Fruit fly (Drosophila melanogaster) whole organism, embryonic: ENCODE data around the gene unc-45.

Experiments used
- CG10654 ChIP-seq: fragments of 200-800 bp; sonication (Bioruptor generic); optimal IDR thresholded peaks from 2 replicates; lab custom pipeline; 2016; ENCODE audit warnings: missing biosample characterization, missing genetic modification characterization
- CG12299 ChIP-seq: fragments of 200-800 bp; sonication (Bioruptor generic); optimal IDR thresholded peaks from 2 replicates; lab custom pipeline; 2018; ENCODE audit warnings: missing biosample characterization, mild to moderate bottlenecking, missing genetic modification characterization
- CG12769 ChIP-seq: fragments of 200-800 bp; sonication (Bioruptor generic); optimal IDR thresholded peaks from 2 replicates; lab custom pipeline; 2019; ENCODE audit warnings: missing biosample characterization, mild to moderate bottlenecking, missing genetic modification characterization, moderate library complexity
- CG13775 ChIP-seq: fragments of 200-800 bp; sonication (Bioruptor generic); optimal IDR thresholded peaks from 3 replicates; lab custom pipeline; 2017; ENCODE audit warnings: missing biosample characterization, mild to moderate bottlenecking, missing genetic modification characterization
- CG1832 ChIP-seq: fragments of 200-800 bp; sonication (Bioruptor generic); optimal IDR thresholded peaks from 2 replicates; lab custom pipeline; 2017; ENCODE audit warnings: missing biosample characterization, mild to moderate bottlenecking, missing genetic modification characterization, inconsistent platforms
- CG3726 ChIP-seq: fragments of 200-800 bp; sonication (Bioruptor generic); IDR thresholded peaks from 3 replicates; pipeline ENCODE4, ENCODE4 v1.3.6; 2022; ENCODE audit warnings: missing biosample characterization, missing genetic modification characterization
- CG3995 ChIP-seq: fragments of 200-800 bp; sonication (Bioruptor generic); optimal IDR thresholded peaks from 3 replicates; lab custom pipeline; 2016; ENCODE audit warnings: missing biosample characterization, missing genetic modification characterization
- CG6254 ChIP-seq: fragments of 200-800 bp; sonication (Bioruptor generic); optimal IDR thresholded peaks from 3 replicates; lab custom pipeline; 2017; ENCODE audit warnings: mild to moderate bottlenecking, missing biosample characterization, missing genetic modification reagents, missing genetic modification characterization
- CG7963 ChIP-seq: fragments of 200-800 bp; sonication (Bioruptor generic); IDR thresholded peaks from 3 replicates; pipeline ENCODE4 v1.3.6; 2022; ENCODE audit warnings: missing biosample characterization, missing genetic modification characterization; ENCODE audit not compliant: partially characterized antibody
- CG9215 ChIP-seq: fragments of 200-800 bp; sonication (Bioruptor generic); IDR thresholded peaks from 2 replicates; pipeline ENCODE4 v1.3.6; 2022; ENCODE audit warnings: missing biosample characterization, missing genetic modification characterization
- CG9727 ChIP-seq: fragments of 200-800 bp; sonication (Bioruptor generic); optimal IDR thresholded peaks from 3 replicates; lab custom pipeline; 2017; ENCODE audit warnings: missing biosample characterization, mild to moderate bottlenecking, missing genetic modification characterization
- CrebB ChIP-seq: fragments of 200-800 bp; sonication (Bioruptor generic); optimal IDR thresholded peaks from 3 replicates; lab custom pipeline; 2018; ENCODE audit warnings: missing biosample characterization, mild to moderate bottlenecking, missing genetic modification characterization
- D19A ChIP-seq: fragments of 200-800 bp; optimal IDR thresholded peaks from 3 replicates; lab custom pipeline; 2019; ENCODE audit warnings: missing biosample characterization, mild to moderate bottlenecking, missing genetic modification characterization, moderate library complexity
- Doc2 ChIP-seq: fragments of 200-800 bp; sonication (Bioruptor generic); IDR thresholded peaks from 2 replicates; pipeline ENCODE4 v1.3.6; 2022; ENCODE audit warnings: missing biosample characterization, missing genetic modification characterization
- Drgx ChIP-seq: fragments of 200-800 bp; sonication (Bioruptor generic); IDR thresholded peaks from 2 replicates; pipeline ENCODE4 v1.3.6; 2022; ENCODE audit warnings: missing biosample characterization, missing genetic modification characterization
- Elba2 ChIP-seq: fragments of 200-800 bp; sonication (Bioruptor generic); optimal IDR thresholded peaks from 3 replicates; lab custom pipeline; 2016; ENCODE audit warnings: missing biosample characterization, missing genetic modification characterization
- HLH3B ChIP-seq: fragments of 200-800 bp; sonication (Bioruptor generic); IDR thresholded peaks from 2 replicates; pipeline ENCODE4 v1.3.6; 2022; ENCODE audit warnings: missing biosample characterization, missing genetic modification characterization
- HLH54F ChIP-seq: fragments of 200-800 bp; sonication (Bioruptor generic); optimal IDR thresholded peaks from 3 replicates; lab custom pipeline; 2016; ENCODE audit warnings: missing biosample characterization, missing genetic modification characterization
- Kr ChIP-seq: fragments of 200-800 bp; sonication (Bioruptor generic); optimal IDR thresholded peaks from 2 replicates; lab custom pipeline; 2017; ENCODE audit warnings: missing biosample characterization, mild to moderate bottlenecking, missing genetic modification characterization
- Lhr ChIP-seq: fragments of 200-800 bp; sonication (Bioruptor generic); optimal IDR thresholded peaks from 3 replicates; lab custom pipeline; 2017; ENCODE audit warnings: mild to moderate bottlenecking, missing biosample characterization, missing genetic modification reagents, missing genetic modification characterization
- Lim3 ChIP-seq: fragments of 200-800 bp; sonication (Bioruptor generic); IDR thresholded peaks from 2 replicates; pipeline ENCODE4 v1.3.6; 2022; ENCODE audit warnings: missing biosample characterization, missing genetic modification characterization
- Mad ChIP-seq: fragments of 200-800 bp; sonication (Bioruptor generic); optimal IDR thresholded peaks from 2 replicates; lab custom pipeline; 2016; ENCODE audit warnings: missing biosample characterization, missing genetic modification characterization
- Med ChIP-seq: fragments of 200-800 bp; sonication (Bioruptor generic); peaks from one replicate; lab custom pipeline; 2016; ENCODE audit warnings: missing biosample characterization, missing genetic modification characterization, mild to moderate bottlenecking, inconsistent platforms, moderate library complexity
- Stat92E ChIP-seq, 3 experiments: fragments of >200 bp in 2 of 3; fragments of 200-800 bp in 1 of 3; sonication (Bioruptor generic) in 1 of 3; optimal IDR thresholded peaks; 2 replicates each; lab custom pipeline; 2017 to 2019; ENCODE audit warnings: missing biosample characterization in 3 of 3, missing genetic modification characterization in 3 of 3, mild to moderate bottlenecking in 1 of 3, moderate library complexity in 1 of 3
- Taf1 ChIP-seq: fragments of 200-800 bp; sonication (Bioruptor generic); IDR thresholded peaks from 2 replicates; pipeline ENCODE4 v1.3.6; 2022; ENCODE audit warnings: missing biosample characterization, missing genetic modification characterization
- Usf ChIP-seq: fragments of 200-800 bp; sonication (Bioruptor generic); optimal IDR thresholded peaks from 2 replicates; lab custom pipeline; 2017; ENCODE audit warnings: missing genotype, missing biosample characterization, missing genetic modification characterization
- bsh ChIP-seq, 2 experiments: fragments of 200-800 bp; sonication (Bioruptor generic); optimal IDR thresholded peaks; 2 replicates each; lab custom pipeline; 2017 to 2018; ENCODE audit warnings: mild to moderate bottlenecking in 2 of 2, missing biosample characterization in 2 of 2, missing genetic modification characterization in 2 of 2, moderate library complexity in 1 of 2
- cato ChIP-seq: fragments of 200-800 bp; sonication (Bioruptor generic); optimal IDR thresholded peaks from 2 replicates; lab custom pipeline; 2016; ENCODE audit warnings: missing biosample characterization, missing genetic modification characterization, borderline replicate concordance
- caup ChIP-seq: fragments of 200-800 bp; sonication (Bioruptor generic); optimal IDR thresholded peaks from 3 replicates; lab custom pipeline; 2017; ENCODE audit warnings: missing biosample characterization, mild to moderate bottlenecking, missing genetic modification characterization, moderate library complexity; ENCODE audit not compliant: severe bottlenecking
- emc ChIP-seq: fragments of 200-800 bp; sonication (Bioruptor generic); optimal IDR thresholded peaks from 2 replicates; lab custom pipeline; 2016; ENCODE audit warnings: missing biosample characterization, missing genetic modification characterization
- esg ChIP-seq: fragments of 200-800 bp; sonication (Bioruptor generic); conservative IDR thresholded peaks from 2 replicates; pipeline ENCODE4 v1.3.6; 2022; ENCODE audit warnings: missing biosample characterization, missing genetic modification characterization
- fd102C ChIP-seq: fragments of 200-800 bp; sonication (Bioruptor generic); optimal IDR thresholded peaks from 2 replicates; lab custom pipeline; 2018; ENCODE audit warnings: missing biosample characterization, mild to moderate bottlenecking, missing genetic modification characterization, moderate library complexity
- fd96Cb ChIP-seq: fragments of 200-800 bp; sonication (Bioruptor generic); optimal IDR thresholded peaks from 2 replicates; lab custom pipeline; 2018; ENCODE audit warnings: missing biosample characterization, mild to moderate bottlenecking, missing genetic modification characterization, moderate library complexity
- fu2 ChIP-seq: fragments of 200-800 bp; sonication (Bioruptor generic); optimal IDR thresholded peaks from 2 replicates; lab custom pipeline; 2016; ENCODE audit warnings: missing biosample characterization, missing genetic modification characterization
- ken ChIP-seq: fragments of 200-800 bp; sonication (Bioruptor generic); IDR thresholded peaks from 3 replicates; pipeline ENCODE4 v1.3.6; 2022; ENCODE audit warnings: missing biosample characterization, missing genetic modification characterization
- oc ChIP-seq: fragments of 200-800 bp; sonication (Bioruptor generic); optimal IDR thresholded peaks from 2 replicates; lab custom pipeline; 2018; ENCODE audit warnings: missing biosample characterization, mild to moderate bottlenecking, missing genetic modification characterization, moderate library complexity
- odd ChIP-seq: fragments of 200-800 bp; sonication (Bioruptor generic); optimal IDR thresholded peaks from 2 replicates; lab custom pipeline; 2017; ENCODE audit warnings: missing biosample characterization, mild to moderate bottlenecking, missing genetic modification characterization
- otp ChIP-seq: fragments of 200-800 bp; sonication (Bioruptor generic); IDR thresholded peaks from 3 replicates; pipeline ENCODE4, ENCODE4 v1.3.6; 2022; ENCODE audit warnings: missing biosample characterization, missing genetic modification characterization
- phol ChIP-seq: fragments of 200-800 bp; sonication (Bioruptor generic); optimal IDR thresholded peaks from 3 replicates; lab custom pipeline; 2018; ENCODE audit warnings: missing biosample characterization, mild to moderate bottlenecking, missing genetic modification characterization, moderate library complexity
- prd ChIP-seq, 3 experiments: fragments of >200 bp in 2 of 3; fragments of 200-800 bp in 1 of 3; sonication (Bioruptor generic) in 1 of 3; optimal IDR thresholded peaks in 2 of 3; IDR thresholded peaks in 1 of 3; 2 replicates in 2 of 3; 3 replicates in 1 of 3; pipeline versions ENCODE4 v1.3.6 to Lab custom; 2017 to 2022; ENCODE audit warnings: missing biosample characterization in 1 of 3, missing genetic modification characterization in 1 of 3
- salm ChIP-seq: fragments of 200-800 bp; sonication (Bioruptor generic); optimal IDR thresholded peaks from 2 replicates; lab custom pipeline; 2018; ENCODE audit warnings: missing biosample characterization, mild to moderate bottlenecking, missing genetic modification characterization
- sc ChIP-seq, 3 experiments: fragments of >200 bp in 2 of 3; fragments of 200-800 bp in 1 of 3; sonication (Bioruptor generic) in 1 of 3; optimal IDR thresholded peaks; 2 replicates in 2 of 3; 3 replicates in 1 of 3; lab custom pipeline; 2017; ENCODE audit warnings: mild to moderate bottlenecking in 1 of 3, missing biosample characterization in 1 of 3, missing genetic modification characterization in 1 of 3, missing genetic modification reagents in 1 of 3
- seq ChIP-seq: fragments of 200-800 bp; sonication (Bioruptor generic); IDR thresholded peaks from 2 replicates; pipeline ENCODE4 v1.3.6; 2022; ENCODE audit warnings: missing biosample characterization, missing genetic modification characterization
- sim ChIP-seq: fragments of 200-800 bp; sonication (Bioruptor generic); IDR thresholded peaks from 2 replicates; pipeline ENCODE4 v1.3.6; 2022; ENCODE audit warnings: missing biosample characterization, missing genetic modification characterization
- sug ChIP-seq: fragments of 200-800 bp; optimal IDR thresholded peaks from 2 replicates; lab custom pipeline; 2019; ENCODE audit warnings: missing biosample characterization, mild to moderate bottlenecking, missing genetic modification characterization, moderate library complexity
- tll ChIP-seq, 2 experiments: fragments of 200-800 bp in 1 of 2; fragments of >200 bp in 1 of 2; sonication (Bioruptor generic) in 1 of 2; optimal IDR thresholded peaks; 2 replicates each; lab custom pipeline; 2017 to 2019; ENCODE audit warnings: missing biosample characterization in 2 of 2, missing genetic modification characterization in 2 of 2, mild to moderate bottlenecking in 1 of 2, moderate library complexity in 1 of 2
- trem ChIP-seq: fragments of 200-800 bp; optimal IDR thresholded peaks from 3 replicates; lab custom pipeline; 2019; ENCODE audit warnings: missing biosample characterization, mild to moderate bottlenecking, missing genetic modification characterization, moderate library complexity
- tx ChIP-seq: fragments of 200-800 bp; sonication (Bioruptor generic); optimal IDR thresholded peaks from 2 replicates; lab custom pipeline; 2016; ENCODE audit warnings: missing biosample characterization, missing genetic modification characterization
- yki ChIP-seq: fragments of >200 bp; optimal IDR thresholded peaks from 3 replicates; lab custom pipeline; 2018
- zf30C ChIP-seq: fragments of 200-800 bp; sonication (Bioruptor generic); optimal IDR thresholded peaks from 3 replicates; lab custom pipeline; 2018; ENCODE audit warnings: missing biosample characterization, mild to moderate bottlenecking, missing genetic modification characterization

Gene unc-45

DNA sequence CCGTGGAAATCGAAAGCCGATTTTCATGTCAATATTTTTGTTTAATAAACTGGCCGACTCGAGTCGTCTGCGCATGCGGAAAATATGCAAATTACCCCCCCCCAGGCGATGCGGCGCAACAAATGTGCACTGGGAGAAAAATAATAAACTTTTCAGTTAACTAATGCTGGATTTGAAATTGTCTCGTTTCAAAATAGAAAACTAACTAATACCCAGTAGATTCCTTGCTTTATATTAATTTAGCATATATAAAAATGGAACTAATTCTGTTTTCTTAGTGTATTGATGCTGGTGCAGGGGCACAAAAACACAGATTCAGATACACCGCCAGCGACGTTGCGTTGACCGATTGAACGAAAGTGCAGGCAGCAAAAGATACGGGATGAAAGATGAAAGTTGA lies 4.8 kb downstream of the unc-45 start (continued):
- no peak for TF ChIP-seq salm (tag; lab: Kevin White, UChicago)
- 0 out of 3 replicates have a peak, but pooled peaks have one; percentile 60 for TF ChIP-seq CG3726 (GFP tag; lab: Robert Waterston, UW)
- no peak for TF ChIP-seq D19A
- no peak for TF ChIP-seq tll (GFP tag; optimal IDR thresholded peaks at IDR 0.05; lab: Kevin White, UChicago)
- no peak for TF ChIP-seq CG10654
- TF ChIP-seq bsh (GFP tag; optimal IDR thresholded peaks at IDR 0.05; lab: Kevin White, UChicago), result peak in 1 of 2 experiments; percentile 51
- no peak for TF ChIP-seq seq (GFP tag; lab: Robert Waterston, UW)
- peak; percentile 46 for TF ChIP-seq phol (tag; lab: Kevin White, UChicago)
- no peak for TF ChIP-seq Kr (GFP tag; lab: Kevin White, UChicago)
- TF ChIP-seq Taf1 (GFP tag; lab: Robert Waterston, UW), result no peak
- TF ChIP-seq sc (optimal IDR thresholded peaks at IDR 0.05; lab: Kevin White, UChicago), result no peak
- TF ChIP-seq sc (GFP tag; optimal IDR thresholded peaks at IDR 0.05; lab: Kevin White, UChicago), result no peak
- no peak for TF ChIP-seq Stat92E (GFP tag; optimal IDR thresholded peaks at IDR 0.05; lab: Kevin White, UChicago)
- TF ChIP-seq zf30C (GFP tag; lab: Kevin White, UChicago), result no peak
- TF ChIP-seq CG3995 (GFP tag; lab: Kevin White, UChicago), result no peak
- no peak for TF ChIP-seq ken (GFP tag; lab: Robert Waterston, UW)
- TF ChIP-seq oc (tag; lab: Kevin White, UChicago), result no peak
- no peak for TF ChIP-seq trem
- TF ChIP-seq otp (GFP tag; lab: Robert Waterston, UW), result no peak
- TF ChIP-seq CG12769, result no peak
- no peak for TF ChIP-seq Doc2
- no peak for TF ChIP-seq tx (GFP tag; lab: Kevin White, UChicago)
- no peak for TF ChIP-seq CG13775 (GFP tag; lab: Kevin White, UChicago)
- peak; percentile 39 for TF ChIP-seq fd96Cb (tag; lab: Kevin White, UChicago)
- TF ChIP-seq Drgx (GFP tag; lab: Robert Waterston, UW), result peak; percentile 81
- TF ChIP-seq CG1832 (GFP tag; lab: Kevin White, UChicago), result no peak
- no peak for TF ChIP-seq caup (GFP tag; lab: Kevin White, UChicago)
- TF ChIP-seq CG6254, result peak; percentile 9
- TF ChIP-seq HLH54F (GFP tag; lab: Kevin White, UChicago), result no peak
- 0 out of 2 replicates have a peak, but pooled peaks have one; percentile 11 for TF ChIP-seq esg
- TF ChIP-seq sim, result 0 out of 2 replicates have a peak, but pooled peaks have one; percentile 48
- no peak for TF ChIP-seq prd (optimal IDR thresholded peaks at IDR 0.05; lab: Kevin White, UChicago)
- peak; percentile 51; the same call in 1 of the 3 replicates for TF ChIP-seq prd (GFP tag; IDR thresholded peaks at IDR 0.05; lab: Robert Waterston, UW)
- TF ChIP-seq sug (tag; lab: Kevin White, UChicago), result no peak
- no peak for TF ChIP-seq Mad (GFP tag; lab: Kevin White, UChicago)
- no peak for TF ChIP-seq Med (GFP tag; lab: Kevin White, UChicago)
- no peak for TF ChIP-seq yki (lab: Kevin White, UChicago)
- TF ChIP-seq CG9215 (GFP tag; lab: Robert Waterston, UW), result no peak
- TF ChIP-seq HLH3B (GFP tag; lab: Robert Waterston, UW), result 0 out of 2 replicates have a peak, but pooled peaks have one; percentile 11
- TF ChIP-seq Elba2, result no peak
- no peak for TF ChIP-seq odd
- TF ChIP-seq fu2 (GFP tag; lab: Kevin White, UChicago), result no peak
- TF ChIP-seq CG7963 (GFP tag; lab: Robert Waterston, UW), result no peak
- TF ChIP-seq CrebB, result no peak
- TF ChIP-seq Usf (GFP tag; lab: Kevin White, UChicago), result no peak
- no peak for TF ChIP-seq Lim3 (GFP tag; lab: Robert Waterston, UW)
- no peak for TF ChIP-seq Lhr (GFP tag; lab: Kevin White, UChicago)
- TF ChIP-seq fd102C (GFP tag; lab: Kevin White, UChicago), result no peak
- no peak for TF ChIP-seq CG9727
- TF ChIP-seq cato (GFP tag; lab: Kevin White, UChicago), result no peak
- no peak for TF ChIP-seq CG12299
- no peak for TF ChIP-seq emc (GFP tag; lab: Kevin White, UChicago)
